Worm (Caenorhabditis elegans) whole organism, midembryonic: Measurements from ENCODE around the gene C47E12.13.

Experiments used
- T22C8.4 ChIP-seq: fragments of 200-800 bp; sonication (Bioruptor generic); IDR thresholded peaks from 2 replicates; pipeline ENCODE4 v1.3.6; 2022; ENCODE audit warnings: missing genetic modification characterization, missing compliant biosample characterization
- cog-1 ChIP-seq: sonication (generic microtip); optimal IDR thresholded peaks from 2 replicates; lab custom pipeline; 2016; ENCODE audit warnings: missing genetic modification characterization, missing compliant biosample characterization
- flt-1 ChIP-seq: fragments of 200-800 bp; sonication (Bioruptor generic); IDR thresholded peaks from 2 replicates; pipeline ENCODE4 v1.3.6; 2022; ENCODE audit warnings: missing genetic modification characterization, missing compliant biosample characterization
- klf-2 ChIP-seq: fragments of 200-800 bp; sonication (Bioruptor generic); conservative IDR thresholded peaks from 2 replicates; pipeline ENCODE4 v1.3.6; 2022; ENCODE audit warnings: missing genetic modification reagents, missing genetic modification characterization, missing compliant biosample characterization
- med-1 ChIP-seq: sonication (generic microtip); optimal IDR thresholded peaks from 2 replicates; lab custom pipeline; 2017; ENCODE audit warnings: missing genetic modification characterization, mild to moderate bottlenecking, missing compliant biosample characterization, antibody characterized with exemption, missing genetic modification reagents; ENCODE audit not compliant: insufficient read depth
- ref-1 ChIP-seq: fragments of 200-800 bp; sonication (Bioruptor generic); conservative IDR thresholded peaks from 2 replicates; pipeline ENCODE4 v1.3.6; 2022; ENCODE audit warnings: missing genetic modification reagents, missing genetic modification characterization, missing compliant biosample characterization
- tab-1 ChIP-seq: fragments of 200-800 bp; sonication (Bioruptor generic); IDR thresholded peaks from 2 replicates; pipeline ENCODE4 v1.3.6; 2022; ENCODE audit warnings: missing genetic modification characterization, missing compliant biosample characterization
- ztf-23 ChIP-seq: fragments of 200-800 bp; sonication (Bioruptor generic); IDR thresholded peaks from 2 replicates; pipeline ENCODE4 v1.3.6; 2022; ENCODE audit warnings: missing genetic modification reagents, missing genetic modification characterization, missing compliant biosample characterization
- ztf-29 ChIP-seq: fragments of 200-800 bp; sonication (Bioruptor generic); IDR thresholded peaks from 2 replicates; pipeline ENCODE4 v1.3.6; 2022; ENCODE audit warnings: missing genetic modification reagents, missing genetic modification characterization, missing compliant biosample characterization

Gene C47E12.13

DNA sequence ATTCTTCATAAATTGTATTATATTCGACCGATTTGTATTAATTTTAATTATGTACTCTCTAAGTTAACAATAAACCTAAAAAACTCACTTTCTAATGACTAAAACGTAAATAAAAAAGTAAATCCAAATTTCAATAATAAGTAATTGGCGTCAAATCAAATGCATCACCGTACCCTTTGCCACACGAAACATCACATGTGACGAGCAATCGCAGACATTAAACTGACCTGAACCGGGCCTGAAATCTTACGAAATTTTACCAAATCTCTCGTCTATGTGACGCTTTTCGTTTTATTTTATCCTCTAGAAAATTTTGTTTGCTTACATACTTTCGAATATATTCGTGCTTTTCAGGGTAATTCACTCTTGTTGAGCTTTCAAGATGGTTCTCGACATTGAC lies 3.3 kb downstream of the C47E12.13 start, which contains the start of the genes C47E12.2 and sars-1:
C47E12.2 (minus strand) TSS at position 131 of the 400 bp plus-strand sequence.
sars-1 (plus strand) TSS at position 355 of the 400 bp plus-strand sequence.
- TF ChIP-seq cog-1 = no peak
- no peak for TF ChIP-seq tab-1 (GFP tag; lab: Robert Waterston, UW)
- TF ChIP-seq klf-2 = no peak
- TF ChIP-seq ref-1 = no peak
- no peak for TF ChIP-seq ztf-29 (GFP tag; lab: Robert Waterston, UW)
- TF ChIP-seq ztf-23 (GFP tag; lab: Robert Waterston, UW) = no peak
- no peak for TF ChIP-seq T22C8.4 (GFP tag; lab: Robert Waterston, UW)
- no peak for TF ChIP-seq med-1
- no peak for TF ChIP-seq flt-1 (GFP tag; lab: Robert Waterston, UW)

DNA sequence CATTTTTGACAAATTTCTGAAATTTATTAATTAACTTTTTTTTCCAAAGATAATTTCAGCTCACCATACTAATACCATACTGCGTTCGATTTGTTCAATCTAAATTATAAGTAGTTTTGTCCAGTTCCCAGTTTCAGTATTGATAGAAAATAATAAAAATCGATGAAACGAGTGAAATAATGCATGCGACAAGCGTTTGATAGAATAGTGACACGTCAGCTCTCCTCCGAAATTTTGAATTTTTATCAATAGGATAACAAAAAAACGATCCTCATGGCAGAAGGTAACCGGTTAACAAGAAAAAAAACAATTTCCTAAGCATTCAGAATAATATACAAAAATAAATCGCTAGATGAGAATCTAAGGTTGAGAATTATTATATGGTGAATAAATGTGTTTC lies 4.9 kb downstream of the C47E12.13 start, which contains the start of gene C47E12.3:
C47E12.3 (minus strand) TSS at position 101 of the 400 bp plus-strand sequence.
- no peak for TF ChIP-seq ref-1
- TF ChIP-seq med-1 = no peak
- TF ChIP-seq T22C8.4 (GFP tag; lab: Robert Waterston, UW) = no peak
- TF ChIP-seq ztf-23 (GFP tag; lab: Robert Waterston, UW) = no peak
- TF ChIP-seq flt-1 (GFP tag; lab: Robert Waterston, UW) = no peak
- no peak for TF ChIP-seq klf-2
- no peak for TF ChIP-seq tab-1 (GFP tag; lab: Robert Waterston, UW)
- no peak for TF ChIP-seq cog-1
- no peak for TF ChIP-seq ztf-29 (GFP tag; lab: Robert Waterston, UW)

DNA sequence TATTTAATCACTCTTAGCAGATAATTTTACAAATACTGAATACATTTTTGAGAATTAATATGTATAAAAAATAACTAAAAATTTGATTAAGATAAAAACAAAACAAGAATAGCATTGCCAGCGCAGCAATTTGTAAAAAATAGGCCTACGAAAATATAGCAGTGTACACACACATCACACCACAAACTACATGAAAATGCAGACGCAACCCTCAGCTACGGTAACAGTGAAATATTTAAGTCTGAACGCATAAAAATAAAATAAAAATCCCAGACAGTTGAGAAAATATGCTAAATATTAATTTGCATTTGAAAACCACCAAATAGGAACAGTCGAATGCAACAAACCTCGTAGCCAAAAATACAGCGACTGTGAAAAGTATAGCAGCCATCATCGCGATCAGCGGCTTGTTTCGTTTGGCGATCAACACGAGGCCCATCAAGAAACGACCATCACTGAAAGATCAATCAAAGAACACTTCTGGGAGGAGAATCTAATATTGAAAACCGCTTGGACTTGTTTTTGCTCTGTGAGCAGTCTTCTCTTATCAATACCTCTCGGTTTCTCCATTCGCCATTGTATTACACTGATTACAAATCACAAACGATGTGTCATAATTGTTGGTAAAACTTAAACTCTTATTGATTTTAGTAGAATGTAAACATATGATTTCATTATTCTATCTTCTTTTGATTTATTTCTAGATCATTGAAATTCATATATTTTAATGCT lies 8.0 kb downstream of the C47E12.13 start, which contains the start of gene pyp-1:
pyp-1 (minus strand) TSS at position 439 of the 732 bp plus-strand sequence.
- no peak for TF ChIP-seq ref-1

DNA sequence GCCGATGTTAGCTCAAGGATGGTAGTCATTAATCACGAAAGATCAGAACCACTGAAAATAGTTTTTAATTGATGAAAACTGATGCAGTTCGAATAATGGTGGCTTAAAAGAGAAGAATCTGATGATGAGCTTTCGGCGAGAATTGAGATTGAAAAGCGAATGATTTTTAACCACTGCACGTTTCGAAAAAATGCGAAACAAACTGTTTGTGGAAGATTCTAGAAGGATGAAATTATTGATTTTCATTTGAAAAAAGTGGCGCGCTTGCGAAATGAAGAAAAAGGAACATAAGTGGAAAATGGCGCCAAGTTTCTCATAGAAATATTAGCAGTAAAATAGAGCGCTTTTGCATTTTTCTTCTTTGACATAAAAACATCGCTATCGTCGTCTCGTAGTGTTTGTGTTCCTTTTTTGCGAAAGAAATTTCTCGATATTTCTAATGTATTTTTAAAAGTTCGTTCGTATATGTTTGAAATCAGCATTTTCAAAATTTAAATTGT lies 11.7 kb downstream of the C47E12.13 start, which contains the start of gene uba-1:
uba-1 (minus strand) TSS at position 51 of the 500 bp plus-strand sequence.
- no peak for TF ChIP-seq T22C8.4 (GFP tag; lab: Robert Waterston, UW)
- TF ChIP-seq flt-1 (GFP tag; lab: Robert Waterston, UW) = no peak
- no peak for TF ChIP-seq ztf-23 (GFP tag; lab: Robert Waterston, UW)
- TF ChIP-seq klf-2 = no peak
- no peak for TF ChIP-seq cog-1
- TF ChIP-seq ztf-29 (GFP tag; lab: Robert Waterston, UW) = no peak
- no peak for TF ChIP-seq med-1
- no peak for TF ChIP-seq ref-1
- TF ChIP-seq tab-1 (GFP tag; lab: Robert Waterston, UW) = no peak

DNA sequence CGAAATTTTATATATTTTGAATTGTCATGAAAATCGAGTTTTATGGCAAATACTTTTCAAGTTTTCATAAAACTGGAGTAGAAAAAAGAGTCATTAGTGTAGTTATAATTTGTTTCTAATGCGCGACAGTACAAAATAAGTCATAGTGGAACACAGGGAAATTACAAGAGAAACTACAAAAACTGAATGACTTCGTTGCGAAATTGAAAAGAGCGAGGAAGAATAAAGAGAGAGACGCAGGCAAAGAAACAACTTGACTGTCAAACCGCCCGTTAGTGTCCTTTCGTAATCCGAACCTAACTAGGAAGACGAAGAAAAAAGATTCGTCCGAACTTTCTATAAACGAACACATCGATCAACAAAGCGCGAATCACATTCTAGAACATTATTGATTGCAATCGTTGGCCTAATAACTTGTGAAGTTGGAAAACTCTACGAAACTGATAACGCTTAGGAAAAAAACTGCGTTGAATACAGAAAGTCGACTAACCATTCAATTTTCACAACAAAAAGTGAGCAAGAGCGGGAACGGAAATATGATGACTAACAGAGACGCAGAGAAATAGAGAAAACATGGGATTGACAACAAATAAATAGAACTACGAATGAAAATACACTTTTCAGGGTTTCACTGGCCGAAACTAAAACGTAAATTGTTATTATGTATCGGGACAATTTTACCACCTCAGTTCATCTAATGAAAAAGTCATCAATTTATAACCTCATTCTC lies 13.1 kb downstream of the C47E12.13 start:
- no peak for TF ChIP-seq ref-1
- no peak for TF ChIP-seq cog-1
- no peak for TF ChIP-seq ztf-29 (GFP tag; lab: Robert Waterston, UW)
- no peak for TF ChIP-seq klf-2
- TF ChIP-seq T22C8.4 (GFP tag; lab: Robert Waterston, UW) = no peak
- no peak for TF ChIP-seq ztf-23 (GFP tag; lab: Robert Waterston, UW)
- TF ChIP-seq flt-1 (GFP tag; lab: Robert Waterston, UW) = no peak

DNA sequence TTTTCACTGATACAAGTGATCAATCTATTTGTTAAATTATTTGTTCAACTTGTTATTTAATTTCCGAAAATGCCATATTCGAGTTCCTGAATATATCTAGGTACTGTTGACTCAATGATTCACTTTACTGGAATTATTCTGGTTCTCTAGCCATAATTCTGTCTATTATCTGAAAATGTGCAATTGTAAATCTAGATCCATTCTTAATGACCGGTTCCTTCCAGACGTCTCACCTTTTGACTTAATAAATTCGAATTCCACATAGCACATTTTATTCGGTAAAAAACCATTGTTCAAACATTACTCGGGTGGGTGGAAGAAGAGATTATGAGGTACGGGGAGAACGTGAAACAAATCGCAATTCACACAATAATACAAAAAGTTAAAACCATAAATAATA lies 17.3 kb downstream of the C47E12.13 start:
- TF ChIP-seq cog-1 (no peak), T22C8.4 (GFP tag; lab: Robert Waterston, UW) (no peak), ztf-29 (GFP tag; lab: Robert Waterston, UW) (no peak), ref-1 (no peak), klf-2 (no peak), flt-1 (GFP tag; lab: Robert Waterston, UW) (no peak), tab-1 (GFP tag; lab: Robert Waterston, UW) (no peak), med-1 (no peak), ztf-23 (GFP tag; lab: Robert Waterston, UW) (no peak)

DNA sequence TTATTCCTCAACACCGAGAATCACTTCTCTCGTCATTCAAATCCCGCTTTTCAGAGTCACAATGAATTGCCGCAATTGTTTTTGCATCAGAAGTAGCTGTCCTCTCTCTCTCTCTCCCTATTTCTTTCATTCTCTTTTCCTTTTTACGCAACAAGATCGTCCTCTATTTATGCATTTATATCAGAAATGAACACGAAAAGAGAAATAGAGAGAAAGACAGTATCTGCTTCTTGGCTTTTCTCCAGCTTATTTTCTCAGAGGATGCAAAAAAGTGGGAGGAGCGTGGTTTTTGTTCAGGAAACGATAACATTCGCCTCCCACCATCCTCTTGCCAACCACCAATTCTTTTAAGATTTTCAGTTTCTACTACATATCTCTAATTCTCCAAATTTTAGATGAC lies 23.8 kb downstream of the C47E12.13 start, which contains the start of gene mam-2:
mam-2 (plus strand) TSS at position 301 of the 400 bp plus-strand sequence.
- TF ChIP-seq med-1 (no peak), ref-1 (no peak), ztf-29 (GFP tag; lab: Robert Waterston, UW) (no peak), cog-1 (no peak), flt-1 (GFP tag; lab: Robert Waterston, UW) (no peak), T22C8.4 (GFP tag; lab: Robert Waterston, UW) (no peak), klf-2 (no peak)

DNA sequence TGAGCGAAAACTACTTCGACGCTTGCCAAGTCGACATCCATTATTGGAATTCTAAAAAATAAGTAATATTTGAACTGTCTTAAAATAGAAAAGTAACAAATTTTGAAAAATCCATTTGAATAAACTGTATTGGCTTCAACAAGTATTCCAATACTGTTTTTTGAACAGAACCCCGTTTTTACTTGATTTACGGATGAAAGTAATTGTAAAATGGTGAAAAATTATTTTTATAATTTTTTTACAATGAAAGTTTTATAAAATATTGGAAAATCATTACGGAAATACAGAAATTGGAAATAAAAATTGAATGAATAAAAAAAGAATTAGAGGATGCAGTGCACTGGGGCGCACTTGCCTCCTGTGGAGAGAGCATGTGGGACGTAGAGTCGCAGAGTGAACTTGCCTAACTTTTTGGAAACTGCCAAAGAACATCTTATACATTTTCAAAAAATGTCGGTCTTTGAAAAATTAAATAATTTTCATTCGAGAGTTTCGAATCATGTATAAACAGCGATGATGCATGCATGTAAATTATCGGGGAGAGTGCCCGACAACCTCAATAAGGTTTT lies 24.4 kb downstream of the C47E12.13 start, which contains the start of gene rrp-1:
rrp-1 (minus strand) TSS at position 51 of the 569 bp plus-strand sequence.
- TF ChIP-seq ztf-23 (GFP tag; lab: Robert Waterston, UW) = no peak
- no peak for TF ChIP-seq T22C8.4 (GFP tag; lab: Robert Waterston, UW)
- no peak for TF ChIP-seq flt-1 (GFP tag; lab: Robert Waterston, UW)
- TF ChIP-seq cog-1 = no peak
- TF ChIP-seq ztf-29 (GFP tag; lab: Robert Waterston, UW) = no peak
- no peak for TF ChIP-seq klf-2
- TF ChIP-seq ref-1 = no peak
- no peak for TF ChIP-seq med-1
- TF ChIP-seq tab-1 (GFP tag; lab: Robert Waterston, UW) = no peak

DNA sequence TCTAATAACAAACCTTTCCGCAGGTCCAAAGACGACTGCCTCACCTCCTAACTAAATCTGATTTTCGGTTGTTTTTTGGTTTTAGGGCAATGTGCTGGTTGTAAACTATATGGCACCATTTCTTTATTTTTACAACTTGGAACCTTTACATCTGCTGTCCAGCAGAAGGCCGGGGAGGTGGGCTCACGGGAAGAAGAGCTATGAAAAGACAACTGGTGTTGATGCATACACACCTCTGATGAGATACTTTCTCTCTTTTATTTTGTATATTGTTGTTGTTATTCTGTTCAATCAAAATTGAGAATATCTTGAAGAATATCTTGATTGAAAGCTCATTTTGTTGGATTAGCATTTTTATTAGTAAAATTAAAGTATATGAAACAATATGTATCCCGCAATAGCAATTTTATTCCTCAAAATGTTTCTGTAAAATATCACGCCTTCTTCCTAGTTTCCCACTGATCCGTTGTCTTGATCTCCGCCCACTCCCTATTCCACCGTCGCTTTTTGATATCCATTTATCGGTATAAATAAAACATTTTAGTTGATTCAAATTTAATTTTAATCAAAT lies 29.0 kb downstream of the C47E12.13 start, which contains the start of gene dhp-2:
dhp-2 (plus strand) TSS at position 521 of the 571 bp plus-strand sequence.
- no peak for TF ChIP-seq T22C8.4 (GFP tag; lab: Robert Waterston, UW)
- no peak for TF ChIP-seq ztf-23 (GFP tag; lab: Robert Waterston, UW)
- TF ChIP-seq klf-2 = no peak
- no peak for TF ChIP-seq ref-1
- no peak for TF ChIP-seq med-1
